Worm (Caenorhabditis elegans) whole organism, L4 larva: ENCODE results near the gene pph-6.

Experiments
- F26F4.8 ChIP-seq: fragments of 200-800 bp; sonication (Bioruptor generic); conservative IDR thresholded peaks from 2 replicates; pipeline ENCODE4 v1.3.6; 2022; ENCODE audit warnings: missing genetic modification characterization, missing compliant biosample characterization
- F44E2.7 ChIP-seq: fragments of 200-800 bp; sonication (Bioruptor generic); IDR thresholded peaks from 2 replicates; pipeline ENCODE4 v2.1.2; 2022; ENCODE audit warnings: missing genetic modification characterization, missing compliant biosample characterization
- F49E8.2 ChIP-seq: sonication (generic microtip); optimal IDR thresholded peaks from 2 replicates; lab custom pipeline; 2016; ENCODE audit warnings: missing compliant biosample characterization, mild to moderate bottlenecking, missing genetic modification characterization, borderline replicate concordance
- R02D3.7 ChIP-seq: fragments of 150-350 bp; sonication (generic microtip); optimal IDR thresholded peaks from 3 replicates; lab custom pipeline; 2014; ENCODE audit warnings: missing biosample characterization, missing genetic modification characterization
- Y48G9A.11 ChIP-seq: fragments of 200-800 bp; sonication (Bioruptor generic); IDR thresholded peaks from 2 replicates; pipeline ENCODE4 v1.3.6; 2022; ENCODE audit warnings: missing genetic modification reagents, missing genetic modification characterization, missing compliant biosample characterization
- Y75B8A.6 ChIP-seq: fragments of 200-800 bp; sonication (Bioruptor generic); IDR thresholded peaks from 2 replicates; pipeline ENCODE4 v1.3.6; 2022; ENCODE audit warnings: missing genetic modification reagents, missing genetic modification characterization, missing compliant biosample characterization
- ZK337.2 ChIP-seq: fragments of 200-800 bp; sonication (Bioruptor generic); IDR thresholded peaks from 2 replicates; pipeline ENCODE4 v1.3.6; 2022; ENCODE audit warnings: missing genetic modification reagents, missing genetic modification characterization, missing compliant biosample characterization
- aha-1 ChIP-seq: fragments of 150-350 bp; peaks from one replicate; lab custom pipeline; 2014; ENCODE audit warnings: missing biosample characterization, missing genetic modification characterization
- aly-2 ChIP-seq: sonication (generic microtip); optimal IDR thresholded peaks from 2 replicates; lab custom pipeline; 2018; ENCODE audit warnings: missing biosample characterization, missing genetic modification characterization
- ama-1 ChIP-seq: fragments of 150-350 bp; optimal IDR thresholded peaks from 2 replicates; lab custom pipeline; 2014; ENCODE audit warnings: inconsistent platforms, mixed read lengths
- arid-1 ChIP-seq: fragments of 200-800 bp; sonication (Bioruptor generic); conservative IDR thresholded peaks from 2 replicates; pipeline ENCODE4 v1.3.6; 2022; ENCODE audit warnings: missing genetic modification reagents, missing genetic modification characterization, missing compliant biosample characterization
- attf-4 ChIP-seq: sonication (generic microtip); optimal IDR thresholded peaks from 3 replicates; lab custom pipeline; 2017; ENCODE audit warnings: missing biosample characterization, missing genetic modification characterization
- ceh-32 ChIP-seq: sonication (generic microtip); optimal IDR thresholded peaks from 2 replicates; lab custom pipeline; 2016; ENCODE audit warnings: mild to moderate bottlenecking, missing genetic modification characterization, missing compliant biosample characterization; ENCODE audit not compliant: poor library complexity
- ceh-44 ChIP-seq: fragments of 200-800 bp; sonication (Bioruptor generic); IDR thresholded peaks from 2 replicates; pipeline ENCODE4 v1.3.6; 2022; ENCODE audit warnings: missing genetic modification reagents, missing genetic modification characterization, missing compliant biosample characterization
- ceh-62 ChIP-seq: sonication (generic microtip); optimal IDR thresholded peaks from 2 replicates; lab custom pipeline; 2017; ENCODE audit warnings: missing biosample characterization, missing genetic modification characterization
- ces-1 ChIP-seq: fragments of 150-350 bp; sonication (generic microtip); optimal IDR thresholded peaks from 4 replicates; lab custom pipeline; 2014; ENCODE audit warnings: missing biosample characterization, missing genetic modification reagents, missing genetic modification characterization
- cey-2 ChIP-seq: sonication (generic microtip); optimal IDR thresholded peaks from 3 replicates; lab custom pipeline; 2017; ENCODE audit warnings: missing genetic modification characterization, mild to moderate bottlenecking, missing compliant biosample characterization, antibody characterized with exemption, borderline replicate concordance; ENCODE audit not compliant: insufficient read depth
- ctbp-1 ChIP-seq: fragments of 200-800 bp; sonication (Bioruptor generic); IDR thresholded peaks from 2 replicates; pipeline ENCODE4 v1.3.6; 2022; ENCODE audit warnings: missing genetic modification reagents, missing genetic modification characterization, missing compliant biosample characterization
- daf-16 ChIP-seq, 3 experiments: sonication (generic microtip); optimal IDR thresholded peaks; 2 replicates each; lab custom pipeline; 2016 to 2017; ENCODE audit warnings: missing genetic modification characterization in 3 of 3, missing genetic modification reagents in 3 of 3, mild to moderate bottlenecking in 2 of 3, missing compliant biosample characterization in 2 of 3, missing biosample characterization in 1 of 3, moderate library complexity in 1 of 3
- daf-19 ChIP-seq: fragments of 200-800 bp; sonication (Bioruptor generic); conservative IDR thresholded peaks from 2 replicates; pipeline ENCODE4 v1.3.6; 2022; ENCODE audit warnings: missing genetic modification characterization, missing compliant biosample characterization
- dmd-9 ChIP-seq: fragments of 200-800 bp; sonication (Bioruptor generic); IDR thresholded peaks from 2 replicates; pipeline ENCODE4 v1.3.6; 2022; ENCODE audit warnings: missing genetic modification reagents, missing genetic modification characterization, missing compliant biosample characterization
- duxl-1 ChIP-seq: sonication (generic microtip); optimal IDR thresholded peaks from 2 replicates; lab custom pipeline; 2016; ENCODE audit warnings: mild to moderate bottlenecking, missing genetic modification characterization, moderate library complexity, missing compliant biosample characterization; ENCODE audit not compliant: poor library complexity
- dve-1 ChIP-seq: sonication (generic microtip); optimal IDR thresholded peaks from 2 replicates; lab custom pipeline; 2017; ENCODE audit warnings: antibody characterized with exemption, mild to moderate bottlenecking, missing genetic modification characterization, missing compliant biosample characterization; ENCODE audit not compliant: insufficient read depth
- egl-27 ChIP-seq: sonication (generic microtip); optimal IDR thresholded peaks from 3 replicates; lab custom pipeline; 2017; ENCODE audit warnings: missing biosample characterization, missing genetic modification reagents, missing genetic modification characterization
- egl-43 ChIP-seq: fragments of 200-800 bp; sonication (Bioruptor generic); IDR thresholded peaks from 2 replicates; pipeline ENCODE4 v1.3.6; 2022; ENCODE audit warnings: missing genetic modification reagents, missing genetic modification characterization, missing compliant biosample characterization
- fkh-10 ChIP-seq: fragments of 150-350 bp; optimal IDR thresholded peaks from 2 replicates; lab custom pipeline; 2014; ENCODE audit warnings: missing biosample characterization, missing genetic modification reagents, missing genetic modification characterization
- gei-8 ChIP-seq: fragments of 200-800 bp; sonication (Bioruptor generic); optimal IDR thresholded peaks from 2 replicates; lab custom pipeline; 2018; ENCODE audit warnings: mild to moderate bottlenecking, missing genetic modification characterization, missing compliant biosample characterization
- hlh-30 ChIP-seq: sonication (generic microtip); optimal IDR thresholded peaks from 2 replicates; lab custom pipeline; 2017; ENCODE audit warnings: antibody characterized with exemption, mild to moderate bottlenecking, missing genetic modification characterization, missing compliant biosample characterization; ENCODE audit not compliant: insufficient read depth
- jun-1 ChIP-seq: fragments of 150-350 bp; optimal IDR thresholded peaks from 2 replicates; lab custom pipeline; 2014; ENCODE audit warnings: missing biosample characterization, missing genetic modification reagents, missing genetic modification characterization
- lim-7 ChIP-seq: fragments of 200-800 bp; sonication (Bioruptor generic); IDR thresholded peaks from 2 replicates; pipeline ENCODE4 v1.3.6; 2022; ENCODE audit warnings: missing genetic modification characterization, missing compliant biosample characterization
- lin-29 ChIP-seq: fragments of 200-800 bp; sonication (Bioruptor generic); IDR thresholded peaks from 2 replicates; pipeline ENCODE4 v1.3.6; 2022; ENCODE audit warnings: missing genetic modification reagents, missing genetic modification characterization, missing compliant biosample characterization
- lin-38 ChIP-seq: fragments of 200-800 bp; sonication (Bioruptor generic); IDR thresholded peaks from 2 replicates; pipeline ENCODE4 v1.3.6; 2022; ENCODE audit warnings: missing genetic modification reagents, missing genetic modification characterization, missing compliant biosample characterization
- lsy-2 ChIP-seq, 2 experiments: fragments of 150-350 bp in 1 of 2; sonication (generic microtip) in 1 of 2; optimal IDR thresholded peaks; 2 replicates each; lab custom pipeline; 2014 to 2017; ENCODE audit warnings: missing biosample characterization in 2 of 2, missing genetic modification characterization in 2 of 2
- mdt-29 ChIP-seq: fragments of 200-800 bp; sonication (Bioruptor generic); IDR thresholded peaks from 2 replicates; pipeline ENCODE4 v1.3.6; 2022; ENCODE audit warnings: missing genetic modification reagents, missing genetic modification characterization, missing compliant biosample characterization
- mep-1 ChIP-seq: fragments of 150-350 bp; sonication (generic microtip); optimal IDR thresholded peaks from 3 replicates; lab custom pipeline; 2014; ENCODE audit warnings: missing biosample characterization, missing genetic modification characterization
- mes-2 ChIP-seq: sonication (generic microtip); optimal IDR thresholded peaks from 2 replicates; lab custom pipeline; 2016; ENCODE audit warnings: missing genotype, mild to moderate bottlenecking, missing genetic modification characterization, missing compliant biosample characterization; ENCODE audit not compliant: poor library complexity, severe bottlenecking
- nhr-102 ChIP-seq: sonication (generic microtip); optimal IDR thresholded peaks from 2 replicates; lab custom pipeline; 2016; ENCODE audit warnings: mild to moderate bottlenecking, missing genetic modification characterization, moderate library complexity, missing compliant biosample characterization
- nhr-237 ChIP-seq: sonication (generic microtip); optimal IDR thresholded peaks from 2 replicates; lab custom pipeline; 2017; ENCODE audit warnings: missing biosample characterization, missing genetic modification characterization
- nhr-77 ChIP-seq: fragments of 150-350 bp; optimal IDR thresholded peaks from 2 replicates; lab custom pipeline; 2014; ENCODE audit warnings: missing biosample characterization, missing genetic modification characterization
- pqm-1 ChIP-seq: sonication (generic microtip); optimal IDR thresholded peaks from 2 replicates; lab custom pipeline; 2017; ENCODE audit warnings: missing biosample characterization, missing genetic modification characterization
- rbr-2 ChIP-seq: sonication (generic microtip); optimal IDR thresholded peaks from 2 replicates; lab custom pipeline; 2016; ENCODE audit warnings: missing genotype, missing genetic modification characterization, missing compliant biosample characterization
- sdz-12 ChIP-seq: fragments of 200-800 bp; sonication (Bioruptor generic); optimal IDR thresholded peaks from 2 replicates; lab custom pipeline; 2018; ENCODE audit warnings: mild to moderate bottlenecking, missing genetic modification characterization, missing compliant biosample characterization
- set-16 ChIP-seq: fragments of 200-800 bp; sonication (Bioruptor generic); IDR thresholded peaks from 2 replicates; pipeline ENCODE4 v1.3.6; 2022; ENCODE audit warnings: missing genetic modification reagents, missing genetic modification characterization, missing compliant biosample characterization
- skn-1 ChIP-seq: fragments of 150-350 bp; optimal IDR thresholded peaks from 2 replicates; lab custom pipeline; 2014; ENCODE audit warnings: missing biosample characterization, missing genetic modification characterization
- snpc-1.2 ChIP-seq: fragments of 200-800 bp; sonication (Bioruptor generic); IDR thresholded peaks from 2 replicates; pipeline ENCODE4 v1.3.6; 2022; ENCODE audit warnings: missing genetic modification reagents, missing genetic modification characterization, missing compliant biosample characterization
- snpc-4 ChIP-seq: fragments of 150-350 bp; optimal IDR thresholded peaks from 2 replicates; lab custom pipeline; 2014; ENCODE audit warnings: missing biosample characterization, missing genetic modification characterization
- spr-1 ChIP-seq: sonication (generic microtip); optimal IDR thresholded peaks from 2 replicates; lab custom pipeline; 2016; ENCODE audit warnings: mild to moderate bottlenecking, missing genetic modification characterization, missing compliant biosample characterization
- tag-97 ChIP-seq: fragments of 200-800 bp; sonication (Bioruptor generic); IDR thresholded peaks from 2 replicates; pipeline ENCODE4 v1.3.6; 2022; ENCODE audit warnings: missing genetic modification characterization, missing compliant biosample characterization
- zfp-3 ChIP-seq: fragments of 200-800 bp; sonication (Bioruptor generic); conservative IDR thresholded peaks from 2 replicates; pipeline ENCODE4 v1.3.6; 2022; ENCODE audit warnings: missing genetic modification reagents, missing genetic modification characterization, missing compliant biosample characterization
- zip-2 ChIP-seq: fragments of 150-350 bp; optimal IDR thresholded peaks from 2 replicates; lab custom pipeline; 2014; ENCODE audit warnings: missing biosample characterization, missing genetic modification characterization

pph-6 gene

DNA sequence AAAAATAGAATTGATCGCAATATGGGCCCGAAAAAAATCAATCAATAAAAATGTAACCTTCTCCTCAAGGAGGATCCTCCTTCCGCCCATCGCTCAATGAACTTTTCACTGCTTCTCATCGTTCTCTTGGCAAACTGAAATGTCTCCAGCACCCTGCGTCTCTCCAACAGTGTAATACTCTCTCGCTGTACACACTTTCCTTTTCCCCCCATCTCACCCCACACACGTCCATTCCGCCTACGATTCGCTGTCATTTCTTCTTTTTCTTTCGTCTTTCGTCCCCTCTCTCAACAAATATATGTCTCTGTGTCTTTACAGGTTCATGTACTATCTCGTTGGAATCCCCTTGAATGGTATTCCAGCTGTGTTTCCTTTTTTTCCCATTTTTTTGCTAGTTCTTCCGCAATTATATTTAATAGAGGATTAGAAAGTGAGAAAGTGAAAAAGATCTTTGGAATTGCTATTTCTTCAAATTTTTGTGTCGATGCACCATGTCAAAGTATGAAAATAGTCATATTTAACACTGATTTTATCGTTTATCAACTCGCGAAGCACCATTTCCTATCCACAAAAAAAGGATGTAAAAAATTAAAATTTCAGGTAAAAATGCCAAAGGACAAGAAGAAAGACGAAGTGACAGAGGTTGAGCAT lies 10.0 kb downstream of the pph-6 start, which contains the start of gene rsu-1 (continued):
- TF ChIP-seq egl-27 (no peak), nhr-77 (tag; lab: Kevin White, UChicago) (no peak), skn-1 (tag; lab: Kevin White, UChicago) (no peak), hlh-30 (tag; lab: Kevin White, UChicago) (peak; percentile 10), daf-16 (GFP tag; optimal IDR thresholded peaks at IDR 0.05; lab: Kevin White, UChicago) (peak in 1 of 2 experiments; percentile 8), daf-16 (tag; optimal IDR thresholded peaks at IDR 0.05; lab: Kevin White, UChicago) (peak; percentile 49), F44E2.7 (no peak), mes-2 (tag; lab: Kevin White, UChicago) (peak; percentile 73), R02D3.7 (no peak), ceh-62 (tag; lab: Kevin White, UChicago) (no peak), ama-1 (lab: Kevin White, UChicago) (no peak), ceh-44 (GFP tag; lab: Robert Waterston, UW) (no peak), zip-2 (no peak), fkh-10 (GFP tag; lab: Kevin White, UChicago) (peak; percentile 1), ceh-32 (tag; lab: Kevin White, UChicago) (no peak), lsy-2 (tag; optimal IDR thresholded peaks at IDR 0.05; lab: Kevin White, UChicago) (peak in 1 of 2 experiments; percentile 70), rbr-2 (tag; lab: Kevin White, UChicago) (peak; percentile 66), mdt-29 (GFP tag; lab: Robert Waterston, UW) (no peak), mep-1 (tag; lab: Kevin White, UChicago) (peak; percentile 77), tag-97 (no peak), ces-1 (GFP tag; lab: Kevin White, UChicago) (no peak), attf-4 (no peak), snpc-4 (tag; lab: Kevin White, UChicago) (no peak), daf-19 (GFP tag; lab: Robert Waterston, UW) (no peak), dve-1 (tag; lab: Kevin White, UChicago) (peak; percentile 70), ZK337.2 (GFP tag; lab: Robert Waterston, UW) (no peak), ctbp-1 (no peak), snpc-1.2 (GFP tag; lab: Robert Waterston, UW) (no peak), F26F4.8 (GFP tag; lab: Robert Waterston, UW) (no peak), set-16 (GFP tag; lab: Robert Waterston, UW) (no peak), duxl-1 (tag; lab: Kevin White, UChicago) (peak; percentile 26), lin-38 (GFP tag; lab: Robert Waterston, UW) (peak; percentile 41), spr-1 (tag; lab: Kevin White, UChicago) (peak; percentile 68), lim-7 (GFP tag; lab: Robert Waterston, UW) (no peak), lin-29 (no peak), pqm-1 (tag; lab: Kevin White, UChicago) (no peak), Y75B8A.6 (GFP tag; lab: Robert Waterston, UW) (no peak), aly-2 (tag; lab: Kevin White, UChicago) (no peak), F49E8.2 (tag; lab: Kevin White, UChicago) (no peak), zfp-3 (GFP tag; lab: Robert Waterston, UW) (no peak), dmd-9 (no peak), jun-1 (tag; lab: Kevin White, UChicago) (no peak), gei-8 (GFP tag; lab: Kevin White, UChicago) (no peak), arid-1 (GFP tag; lab: Robert Waterston, UW) (0 out of 2 replicates have a peak, but pooled peaks have one; percentile 35), nhr-102 (tag; lab: Kevin White, UChicago) (no peak), sdz-12 (no peak), Y48G9A.11 (no peak), cey-2 (tag; lab: Kevin White, UChicago) (no peak), aha-1 (tag; lab: Kevin White, UChicago) (peak; percentile 72), egl-43 (GFP tag; lab: Robert Waterston, UW) (no peak), nhr-237 (tag; lab: Kevin White, UChicago) (no peak)
